4 worm cellular contexts compared by ENCODE assay signal in the genomic region with DNA sequence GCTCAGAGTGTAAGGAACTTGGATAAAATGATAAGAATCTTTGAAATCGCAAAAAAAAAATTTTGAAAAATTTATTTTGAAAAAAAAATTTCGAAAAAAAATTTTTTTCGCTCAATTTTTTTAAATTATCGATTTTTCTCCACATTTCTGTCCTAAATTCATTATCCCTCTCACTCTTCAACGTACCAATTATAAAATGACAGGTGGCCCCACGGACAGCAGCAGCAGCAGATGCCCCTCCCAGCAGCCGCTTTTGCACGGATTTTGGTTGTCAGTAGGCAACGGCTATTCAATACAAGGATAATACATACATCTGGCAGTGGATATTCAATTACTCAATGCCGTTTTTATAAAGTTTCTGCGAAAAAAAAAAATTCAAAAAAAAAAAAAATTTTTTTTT.
A peak's percentile ranks its signal among the peaks of the same experiment; 100 is the strongest.
TF ChIP-seq lines count a peak whose summit lies in the region.

sft-1 (plus strand) TSS at position 201 of the 400 bp plus-strand sequence.

TF ChIP-seq in whole organism, L3 larva, 47 proteins besides CTCF, POLR2A, EP300 and RAD21:
- no peak for TF ChIP-seq nhr-12 (tag; optimal IDR thresholded peaks at IDR 0.05; lab: Kevin White, UChicago)
- TF ChIP-seq zag-1 (tag; optimal IDR thresholded peaks at IDR 0.05; lab: Kevin White, UChicago): no peak
- peak; percentile 34 for TF ChIP-seq nfya-1 (tag; optimal IDR thresholded peaks at IDR 0.05; lab: Kevin White, UChicago; ENCODE audit: insufficient read depth)

TF ChIP-seq in whole organism, late embryonic, 69 proteins besides CTCF, POLR2A, EP300 and RAD21:
- TF ChIP-seq ceh-48 (tag; optimal IDR thresholded peaks at IDR 0.05; lab: Kevin White, UChicago): peak; percentile 12
- no peak for TF ChIP-seq madf-2 (tag; optimal IDR thresholded peaks at IDR 0.05; lab: Kevin White, UChicago)

TF ChIP-seq in whole organism, midembryonic, 9 proteins besides CTCF, POLR2A, EP300 and RAD21:
- peak; percentile 31; the same call in 1 of the 2 replicates for TF ChIP-seq T22C8.4 (GFP tag; IDR thresholded peaks at IDR 0.05; lab: Robert Waterston, UW)
- no peak for TF ChIP-seq ztf-23 (GFP tag; IDR thresholded peaks at IDR 0.05; lab: Robert Waterston, UW)

TF ChIP-seq in whole organism, mixed stage, embryonic, 35 proteins besides CTCF, POLR2A, EP300 and RAD21:
- TF ChIP-seq sem-2 (GFP tag; optimal IDR thresholded peaks at IDR 0.05; lab: Kevin White, UChicago) (no peak), hlh-1 (tag; optimal IDR thresholded peaks at IDR 0.05; lab: Kevin White, UChicago) (peak; percentile 90), cnd-1 (tag; optimal IDR thresholded peaks at IDR 0.05; lab: Kevin White, UChicago) (peak; percentile 69), lin-32 (GFP tag; optimal IDR thresholded peaks at IDR 0.05; lab: Kevin White, UChicago) (peak; percentile 74), ces-1 (GFP tag; optimal IDR thresholded peaks at IDR 0.05; lab: Kevin White, UChicago) (peak; percentile 65)

Comparison
In these comparisons a context has a peak if more than half of its experiments do, and no peak if none do; other contexts are left out.
1. Of the 9 proteins assayed by ChIP-seq in both whole organism, late embryonic and whole organism, L3 larva: peak only in whole organism, late embryonic: none; only in whole organism, L3 larva: nfya-1; in both: none; in neither: 8.